Worm (Caenorhabditis elegans): ENCODE measurements around the gene T28D9.1.

DNA sequence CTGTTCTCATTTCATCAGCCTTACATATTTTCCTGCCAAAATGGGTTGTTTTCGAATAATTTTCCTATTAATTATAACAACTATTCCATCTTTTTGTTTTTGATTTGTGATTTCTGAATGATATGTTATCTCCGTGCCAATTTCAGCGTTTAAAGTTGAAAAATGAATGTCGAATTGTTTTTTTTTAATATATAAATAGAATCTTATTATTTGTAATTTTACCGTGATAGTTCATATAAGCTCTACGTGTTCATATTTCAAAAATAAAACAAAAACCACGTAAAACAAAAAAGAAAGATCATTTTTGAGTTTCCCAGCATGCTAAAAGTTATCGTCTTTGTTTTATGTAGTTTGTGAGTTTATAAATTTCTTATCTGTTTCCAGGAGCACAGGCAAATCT, 48.5 kb upstream of the T28D9.1 start, which contains the start of gene K06A1.2:
- TF ChIP-seq lin-39 (tag; optimal IDR thresholded peaks at IDR 0.05) (no peak), nhr-28 (tag; optimal IDR thresholded peaks at IDR 0.05) (no peak)

Data from whole organism, L3 larva.